Fruit fly (Drosophila melanogaster) Kc167 (cell line): ENCODE measurements around the gene CG14346.

Source experiments
- Myc ChIP-seq: fragments of >200 bp; optimal IDR thresholded peaks from 2 replicates; lab custom pipeline; 2017; ENCODE audit warnings: missing external identifiers
- Sin3A ChIP-seq: fragments of >200 bp; optimal IDR thresholded peaks from 2 replicates; lab custom pipeline; 2018; ENCODE audit warnings: missing external identifiers
- h ChIP-seq: fragments of >200 bp; optimal IDR thresholded peaks from 3 replicates; lab custom pipeline; 2018; ENCODE audit warnings: missing external identifiers
- insv ChIP-seq: fragments of >200 bp; optimal IDR thresholded peaks from 3 replicates; lab custom pipeline; 2018; ENCODE audit warnings: missing external identifiers
- psq ChIP-seq: fragments of >200 bp; optimal IDR thresholded peaks from 2 replicates; lab custom pipeline; 2017; ENCODE audit warnings: missing external identifiers
- ttk ChIP-seq: sonication (Bioruptor generic); optimal IDR thresholded peaks from 2 replicates; lab custom pipeline; 2017; ENCODE audit warnings: missing external identifiers

DNA sequence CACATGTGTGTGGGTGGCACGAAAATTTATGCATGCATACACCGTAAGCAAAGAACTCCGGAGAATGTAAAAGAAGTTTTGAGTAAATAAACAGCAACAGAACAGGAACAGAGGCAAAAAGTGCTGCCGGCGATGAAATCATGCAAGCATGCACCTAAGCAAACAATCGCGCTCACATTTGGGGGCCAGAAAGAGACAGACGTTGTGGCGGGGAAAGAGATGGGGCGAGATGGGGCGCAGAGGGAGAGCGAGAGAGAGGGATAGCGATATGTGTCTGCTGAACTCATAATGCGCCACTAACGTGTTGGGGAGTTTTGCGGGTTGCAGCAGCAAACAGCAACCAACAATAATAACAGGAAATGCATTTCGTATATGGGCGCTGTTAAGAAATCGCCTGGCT, 31.6 kb downstream of the CG14346 start:
- TF ChIP-seq insv (no peak), Myc (no peak), h (lab: Kevin White, UChicago) (no peak), ttk (no peak), Sin3A (lab: Kevin White, UChicago) (no peak), psq (no peak)
